Worm (Caenorhabditis elegans) whole organism, L4/young adult: ENCODE measurements around the gene osm-7.

Experiments used
- W03F9.2 ChIP-seq: fragments of 150-350 bp; optimal IDR thresholded peaks from 2 replicates; lab custom pipeline; 2014; ENCODE audit warnings: missing biosample characterization, missing genetic modification characterization
- dao-5 ChIP-seq: sonication (generic microtip); optimal IDR thresholded peaks from 2 replicates; lab custom pipeline; 2016; ENCODE audit warnings: missing genotype, missing genetic modification characterization, moderate library complexity, missing compliant biosample characterization
- him-1 ChIP-seq: sonication (generic microtip); optimal IDR thresholded peaks from 2 replicates; lab custom pipeline; 2016; ENCODE audit warnings: missing genotype, missing genetic modification reagents, missing genetic modification characterization, missing compliant biosample characterization

DNA sequence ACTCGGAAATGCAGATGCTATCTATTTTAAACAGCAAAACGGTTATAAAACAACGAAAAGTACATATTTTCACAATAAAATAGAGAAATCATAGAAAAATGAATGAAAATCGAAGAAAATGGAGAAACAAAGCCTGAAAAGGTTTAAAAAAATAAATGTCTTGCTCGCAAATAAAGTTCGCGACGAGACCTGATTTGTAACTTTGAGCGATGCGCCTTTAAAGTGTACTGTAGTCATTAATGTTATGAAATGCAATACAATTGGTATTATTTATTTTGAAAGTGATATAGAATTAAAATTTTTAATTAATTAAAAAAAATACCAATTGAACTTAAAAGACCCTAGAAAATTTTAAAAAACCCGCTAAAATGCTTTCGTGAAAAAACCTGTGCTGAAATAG, 14.7 kb upstream of the osm-7 start:
- TF ChIP-seq him-1 (tag; lab: Kevin White, UChicago) (no peak), dao-5 (no peak), W03F9.2 (tag; lab: Kevin White, UChicago) (no peak)
